Worm (Caenorhabditis elegans): ENCODE measurements around the gene srh-45.

The srh-45 gene

DNA sequence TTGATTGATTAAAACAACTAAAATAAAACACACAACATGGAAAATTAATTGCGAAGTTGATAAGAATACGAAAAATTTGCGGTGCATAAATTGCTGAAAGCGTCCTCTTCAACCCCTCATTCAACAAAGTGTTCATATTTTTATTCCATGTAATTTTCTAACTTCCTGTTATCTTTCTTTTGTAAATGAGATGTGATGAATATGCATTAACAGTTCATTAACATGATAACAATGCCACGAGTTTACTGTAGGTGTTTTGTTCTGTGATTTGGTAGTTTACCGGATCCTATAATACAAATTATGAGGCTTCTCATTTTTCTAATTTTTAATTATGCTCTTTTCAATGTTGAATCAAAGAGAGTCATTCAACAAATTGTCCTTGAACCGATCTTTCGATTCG lies 24.3 kb upstream of the srh-45 start, which contains the start of gene F47G9.6:
F47G9.6 (plus strand) TSS at position 301 of the 400 bp plus-strand sequence.
- TF ChIP-seq Y55F3AM.14 (GFP tag; optimal IDR thresholded peaks at IDR 0.05) = no peak
- no peak for TF ChIP-seq C34F6.9 (tag; optimal IDR thresholded peaks at IDR 0.05)
- no peak for TF ChIP-seq nhr-11 (tag; optimal IDR thresholded peaks at IDR 0.05)
- no peak for TF ChIP-seq mbf-1 (tag; optimal IDR thresholded peaks at IDR 0.05)
- no peak for TF ChIP-seq mab-5 (tag; optimal IDR thresholded peaks at IDR 0.05)
- TF ChIP-seq peb-1 (tag; optimal IDR thresholded peaks at IDR 0.05) = no peak
- no peak for TF ChIP-seq nhr-21 (tag; optimal IDR thresholded peaks at IDR 0.05)
- TF ChIP-seq lin-39 (tag; optimal IDR thresholded peaks at IDR 0.05) = no peak
- TF ChIP-seq unc-62 (GFP tag; optimal IDR thresholded peaks at IDR 0.05) = no peak
- no peak for TF ChIP-seq R02D3.7 (tag; optimal IDR thresholded peaks at IDR 0.05)
- TF ChIP-seq sma-3 (GFP tag; optimal IDR thresholded peaks at IDR 0.05) = no peak
- TF ChIP-seq ama-1 (optimal IDR thresholded peaks at IDR 0.05) = no peak
- TF ChIP-seq nhr-10 (tag; optimal IDR thresholded peaks at IDR 0.05) = no peak
- TF ChIP-seq nhr-77 (tag; optimal IDR thresholded peaks at IDR 0.05) = no peak
- TF ChIP-seq nhr-129 (tag; optimal IDR thresholded peaks at IDR 0.05) = no peak
- TF ChIP-seq elt-1 (tag; optimal IDR thresholded peaks at IDR 0.05) = no peak
- no peak for TF ChIP-seq nhr-25 (tag; optimal IDR thresholded peaks at IDR 0.05)
- no peak for TF ChIP-seq nhr-6 (tag; optimal IDR thresholded peaks at IDR 0.05)

DNA sequence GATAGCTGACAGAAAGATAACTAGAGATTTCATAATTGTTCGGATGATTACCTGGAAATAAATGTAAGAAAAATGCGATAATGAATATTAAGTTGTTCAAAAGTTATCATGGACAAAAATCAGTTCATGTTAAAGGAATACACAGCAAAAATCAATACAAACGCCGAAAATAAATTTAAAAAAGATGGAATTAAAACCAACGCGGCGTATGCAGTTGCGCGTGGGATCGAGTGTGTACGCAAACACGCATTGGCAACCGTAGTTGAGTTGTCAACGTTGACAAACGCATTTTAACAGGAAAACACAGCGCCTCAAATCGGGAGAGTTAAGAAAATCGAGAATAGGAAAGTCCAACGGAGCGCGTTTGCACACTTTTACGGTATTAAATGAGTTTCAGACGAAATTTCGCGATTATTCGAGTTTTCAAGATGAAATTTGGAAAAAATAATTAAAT lies 22.2 kb upstream of the srh-45 start, which contains the start of gene tmed-10:
tmed-10 (minus strand) TSS at position 51 of the 454 bp plus-strand sequence.
- peak; percentile 12 for TF ChIP-seq snpc-4 (tag; optimal IDR thresholded peaks at IDR 0.05)
- no peak for TF ChIP-seq ztf-1 (GFP tag; conservative IDR thresholded peaks at IDR 0.05)
- no peak for TF ChIP-seq ZK546.5 (tag; optimal IDR thresholded peaks at IDR 0.05)
- TF ChIP-seq nhr-10 (tag; optimal IDR thresholded peaks at IDR 0.05) = no peak
- peak; percentile 80 for TF ChIP-seq crh-2 (tag; optimal IDR thresholded peaks at IDR 0.05)
- no peak for TF ChIP-seq gmeb-1 (tag; optimal IDR thresholded peaks at IDR 0.05)
- TF ChIP-seq fos-1 (tag; optimal IDR thresholded peaks at IDR 0.05) = peak; percentile 33
- no peak for TF ChIP-seq nhr-11 (tag; optimal IDR thresholded peaks at IDR 0.05)
- TF ChIP-seq alr-1 (tag; optimal IDR thresholded peaks at IDR 0.05) = no peak
- TF ChIP-seq unc-39 (tag; optimal IDR thresholded peaks at IDR 0.05) = no peak
- peak; percentile 47 for TF ChIP-seq zag-1 (tag; optimal IDR thresholded peaks at IDR 0.05)
- TF ChIP-seq nhr-77 (tag; optimal IDR thresholded peaks at IDR 0.05) = no peak
- no peak for TF ChIP-seq ztf-4 (tag; optimal IDR thresholded peaks at IDR 0.05)
- no peak for TF ChIP-seq nhr-25 (tag; optimal IDR thresholded peaks at IDR 0.05)
- no peak for TF ChIP-seq nhr-12 (tag; optimal IDR thresholded peaks at IDR 0.05)
- TF ChIP-seq elt-3 (tag; optimal IDR thresholded peaks at IDR 0.05) = no peak
- TF ChIP-seq ceh-82 (tag; optimal IDR thresholded peaks at IDR 0.05) = no peak
- peak; percentile 61 for TF ChIP-seq unc-55 (GFP tag; optimal IDR thresholded peaks at IDR 0.05)
- TF ChIP-seq C34F6.9 (tag; optimal IDR thresholded peaks at IDR 0.05) = peak; percentile 77
- TF ChIP-seq unc-62 (GFP tag; optimal IDR thresholded peaks at IDR 0.05) = no peak
- no peak for TF ChIP-seq ztf-11 (tag; optimal IDR thresholded peaks at IDR 0.05)
- no peak for TF ChIP-seq lin-39 (tag; optimal IDR thresholded peaks at IDR 0.05)
- TF ChIP-seq lsy-2 (tag; optimal IDR thresholded peaks at IDR 0.05) = peak; percentile 66 to 93
- TF ChIP-seq mbf-1 (tag; optimal IDR thresholded peaks at IDR 0.05) = no peak
- no peak for TF ChIP-seq aly-2 (tag; optimal IDR thresholded peaks at IDR 0.05)
- TF ChIP-seq mab-5 (tag; optimal IDR thresholded peaks at IDR 0.05) = no peak
- TF ChIP-seq nhr-21 (tag; optimal IDR thresholded peaks at IDR 0.05) = no peak
- TF ChIP-seq ceh-16 (tag; optimal IDR thresholded peaks at IDR 0.05) = no peak
- TF ChIP-seq lin-11 (tag; optimal IDR thresholded peaks at IDR 0.05) = no peak
- TF ChIP-seq R02D3.7 (tag; optimal IDR thresholded peaks at IDR 0.05) = no peak
- TF ChIP-seq mdl-1 (tag; optimal IDR thresholded peaks at IDR 0.05) = no peak
- peak; percentile 63 for TF ChIP-seq sma-9 (GFP tag; optimal IDR thresholded peaks at IDR 0.05)
- TF ChIP-seq sma-9 (tag; optimal IDR thresholded peaks at IDR 0.05) = no peak
- no peak for TF ChIP-seq elt-1 (tag; optimal IDR thresholded peaks at IDR 0.05)
- no peak for TF ChIP-seq egl-27 (tag; optimal IDR thresholded peaks at IDR 0.05)
- TF ChIP-seq Y55F3AM.14 (GFP tag; optimal IDR thresholded peaks at IDR 0.05) = no peak
- TF ChIP-seq peb-1 (tag; optimal IDR thresholded peaks at IDR 0.05) = no peak
- TF ChIP-seq nhr-23 (tag; optimal IDR thresholded peaks at IDR 0.05) = no peak
- no peak for TF ChIP-seq blmp-1 (tag; optimal IDR thresholded peaks at IDR 0.05; ENCODE audit: insufficient read depth)
- TF ChIP-seq nhr-6 (tag; optimal IDR thresholded peaks at IDR 0.05) = no peak
- peak; percentile 6 for TF ChIP-seq lin-13 (GFP tag; optimal IDR thresholded peaks at IDR 0.05)
- peak; percentile 69 for TF ChIP-seq nhr-129 (tag; optimal IDR thresholded peaks at IDR 0.05)
- TF ChIP-seq dmd-4 (tag; optimal IDR thresholded peaks at IDR 0.05) = no peak
- no peak for TF ChIP-seq skn-1 (tag; optimal IDR thresholded peaks at IDR 0.05)
- peak; percentile 54 for TF ChIP-seq sma-3 (GFP tag; optimal IDR thresholded peaks at IDR 0.05)
- TF ChIP-seq F13H6.1 (tag; optimal IDR thresholded peaks at IDR 0.05) = peak; percentile 51
- no peak for TF ChIP-seq ama-1 (optimal IDR thresholded peaks at IDR 0.05)
- no peak for TF ChIP-seq nhr-237 (tag; optimal IDR thresholded peaks at IDR 0.05)
- no peak for TF ChIP-seq sem-4 (tag; optimal IDR thresholded peaks at IDR 0.05)
